Worm (Caenorhabditis elegans) whole organism, young adult: ENCODE results near the gene C53B4.3.
A peak's percentile ranks its signal among the peaks of the same experiment; 100 is the strongest.

Experiments
- K12H6.12 ChIP-seq: fragments of 200-800 bp; sonication (Bioruptor generic); optimal IDR thresholded peaks from 2 replicates; lab custom pipeline; 2018; ENCODE audit warnings: mild to moderate bottlenecking, missing genetic modification characterization, missing compliant biosample characterization
- ceh-40 ChIP-seq: fragments of 200-800 bp; sonication (Bioruptor generic); IDR thresholded peaks from 2 replicates; pipeline ENCODE4 v1.3.6; 2022; ENCODE audit warnings: missing genetic modification characterization, missing compliant biosample characterization
- ekl-4 ChIP-seq: fragments of 200-800 bp; sonication (Bioruptor generic); IDR thresholded peaks from 2 replicates; pipeline ENCODE4 v1.3.6; 2022; ENCODE audit warnings: missing genetic modification reagents, missing genetic modification characterization, missing compliant biosample characterization
- let-607 ChIP-seq, 2 experiments: fragments of 200-800 bp in 1 of 2; sonication (Bioruptor generic) in 1 of 2; sonication (generic microtip) in 1 of 2; optimal IDR thresholded peaks; 2 replicates each; lab custom pipeline; 2016 to 2018; ENCODE audit warnings: mild to moderate bottlenecking in 2 of 2, missing compliant biosample characterization in 2 of 2, missing genetic modification characterization in 2 of 2, moderate library complexity in 2 of 2, missing genotype in 1 of 2
- lir-1 ChIP-seq: fragments of 200-800 bp; sonication (Bioruptor generic); conservative IDR thresholded peaks from 2 replicates; pipeline ENCODE4 v1.3.6; 2022; ENCODE audit warnings: missing genetic modification reagents, missing genetic modification characterization, missing compliant biosample characterization
- lsl-1 ChIP-seq: fragments of 200-800 bp; sonication (Bioruptor generic); optimal IDR thresholded peaks from 2 replicates; lab custom pipeline; 2018; ENCODE audit warnings: mild to moderate bottlenecking, missing genetic modification characterization, moderate library complexity, missing compliant biosample characterization
- mxl-1 ChIP-seq: sonication (generic microtip); optimal IDR thresholded peaks from 2 replicates; lab custom pipeline; 2016; ENCODE audit warnings: missing genetic modification characterization, missing compliant biosample characterization
- nfya-1 ChIP-seq: sonication (generic microtip); optimal IDR thresholded peaks from 2 replicates; lab custom pipeline; 2017; ENCODE audit warnings: antibody characterized with exemption, missing compliant biosample characterization, missing genetic modification characterization, borderline replicate concordance; ENCODE audit not compliant: insufficient read depth
- nhr-27 ChIP-seq: fragments of 200-800 bp; sonication (Bioruptor generic); optimal IDR thresholded peaks from 2 replicates; lab custom pipeline; 2018; ENCODE audit warnings: mild to moderate bottlenecking, missing genetic modification characterization, moderate library complexity, missing compliant biosample characterization
- nhr-80 ChIP-seq: sonication (generic microtip); optimal IDR thresholded peaks from 2 replicates; lab custom pipeline; 2016; ENCODE audit warnings: missing genetic modification characterization, missing compliant biosample characterization
- rcor-1 ChIP-seq: fragments of 200-800 bp; sonication (Bioruptor generic); IDR thresholded peaks from 2 replicates; pipeline ENCODE4 v1.3.6; 2022; ENCODE audit warnings: missing genetic modification reagents, missing genetic modification characterization, missing compliant biosample characterization
- snpc-4 ChIP-seq, 5 experiments: fragments of 150-350 bp in 1 of 5; sonication (generic microtip) in 4 of 5; optimal IDR thresholded peaks; 2 replicates each; lab custom pipeline; 2014 to 2018; ENCODE audit warnings: missing genetic modification characterization in 5 of 5, missing biosample characterization in 3 of 5, antibody characterized with exemption in 2 of 5, mild to moderate bottlenecking in 2 of 5, missing compliant biosample characterization in 2 of 5, missing genotype in 2 of 5, moderate library complexity in 2 of 5, missing genetic modification reagents in 1 of 5
- unc-62 ChIP-seq: fragments of 150-350 bp; optimal IDR thresholded peaks from 2 replicates; lab custom pipeline; 2014; ENCODE audit warnings: missing biosample characterization, missing genetic modification reagents, missing genetic modification characterization
- ztf-3 ChIP-seq: fragments of 200-800 bp; sonication (Bioruptor generic); optimal IDR thresholded peaks from 2 replicates; lab custom pipeline; 2018; ENCODE audit warnings: mild to moderate bottlenecking, missing genetic modification characterization, missing compliant biosample characterization

- TF ChIP-seq K12H6.12 (tag; lab: Kevin White, UChicago): no peak
- no peak for TF ChIP-seq ceh-40
- TF ChIP-seq nfya-1 (tag; lab: Kevin White, UChicago): no peak
- TF ChIP-seq lir-1 (GFP tag; lab: Robert Waterston, UW): no peak
- no peak for TF ChIP-seq lsl-1 (GFP tag; lab: Kevin White, UChicago)
- no peak for TF ChIP-seq rcor-1 (GFP tag; lab: Robert Waterston, UW)
- no peak for TF ChIP-seq let-607 (tag; optimal IDR thresholded peaks at IDR 0.05; lab: Kevin White, UChicago)
- TF ChIP-seq mxl-1 (tag; lab: Kevin White, UChicago): no peak
- no peak for TF ChIP-seq snpc-4 (GFP tag; optimal IDR thresholded peaks at IDR 0.05; lab: Kevin White, UChicago)
- peak in 2 of 4 experiments; percentile 4 to 63 for TF ChIP-seq snpc-4 (tag; optimal IDR thresholded peaks at IDR 0.05; lab: Kevin White, UChicago)
- TF ChIP-seq nhr-80 (tag; lab: Kevin White, UChicago): no peak
- TF ChIP-seq ekl-4 (GFP tag; lab: Robert Waterston, UW): no peak
- no peak for TF ChIP-seq nhr-27 (tag; lab: Kevin White, UChicago)
- no peak for TF ChIP-seq ztf-3
- no peak for TF ChIP-seq unc-62 (GFP tag; lab: Kevin White, UChicago)
These were observed 21.0 kb upstream of the C53B4.3 start for ce11 chrIV:8994487-8994886.
